Worm (Caenorhabditis elegans): ENCODE measurements around the gene fbxa-30.
"Not testable (repeated sequence)": the region's sequence is repeated elsewhere in the genome, so short reads cannot be mapped to it uniquely, and the experiment has no call there.

The fbxa-30 gene

DNA sequence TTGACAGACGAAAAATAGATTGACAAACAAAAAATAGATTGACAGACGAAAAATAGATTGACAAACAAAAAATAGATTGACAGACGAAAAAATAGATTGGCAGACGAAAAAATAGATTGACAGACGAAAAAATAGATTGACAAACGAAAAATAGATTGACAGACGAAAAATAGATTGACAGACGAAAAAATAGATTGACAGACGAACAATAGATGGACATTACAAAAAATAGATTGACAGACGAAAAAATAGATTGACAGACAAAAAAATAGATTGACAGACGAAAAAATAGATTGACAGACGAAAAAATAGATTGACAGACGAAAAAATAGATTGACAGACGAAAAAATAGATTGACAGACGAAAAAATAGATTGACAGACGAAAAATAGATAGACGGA, 14.2 kb downstream of the fbxa-30 start:
- TF ChIP-seq egrh-3 (GFP tag; IDR thresholded peaks at IDR 0.05), result peak; percentile 20
- peak; percentile 9; the same call in 1 of the 2 replicates for TF ChIP-seq ceh-91 (GFP tag; IDR thresholded peaks at IDR 0.05)
- TF ChIP-seq Y53F4B.3 (GFP tag; IDR thresholded peaks at IDR 0.05), result peak; percentile 93; the same call in 1 of the 2 replicates

ce11 chrIII:1260304-1260703, 15.1 kb downstream of the fbxa-30 start:
- peak; percentile 98 for TF ChIP-seq egrh-3 (GFP tag; IDR thresholded peaks at IDR 0.05)

DNA sequence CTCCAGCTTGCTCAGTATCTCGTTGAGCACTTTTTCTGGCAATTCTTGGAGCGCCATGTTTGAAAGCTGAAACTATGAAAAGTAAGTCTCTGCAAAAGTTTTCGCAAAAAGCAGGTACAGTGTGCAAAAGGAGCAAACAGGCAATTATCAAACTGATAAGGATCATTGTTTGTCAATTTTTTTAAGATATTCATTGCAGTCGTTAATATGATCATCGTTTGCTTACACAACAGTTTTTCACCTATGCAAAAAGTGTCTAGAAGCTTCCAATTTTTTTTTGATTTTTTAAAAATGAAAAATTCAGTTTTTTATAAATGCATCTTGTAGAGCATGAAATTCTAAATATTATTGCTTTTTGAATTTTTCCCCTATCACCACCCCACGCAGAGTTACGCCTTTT, 17.1 kb downstream of the fbxa-30 start, which contains the start of gene fbxa-78:
fbxa-78 (minus strand) TSS at position 101 of the 400 bp plus-strand sequence.
- TF ChIP-seq ztf-26 (tag; optimal IDR thresholded peaks at IDR 0.05); egl-44 (GFP tag; IDR thresholded peaks at IDR 0.05); lin-40 (tag; optimal IDR thresholded peaks at IDR 0.05): not testable (repeated sequence)

DNA sequence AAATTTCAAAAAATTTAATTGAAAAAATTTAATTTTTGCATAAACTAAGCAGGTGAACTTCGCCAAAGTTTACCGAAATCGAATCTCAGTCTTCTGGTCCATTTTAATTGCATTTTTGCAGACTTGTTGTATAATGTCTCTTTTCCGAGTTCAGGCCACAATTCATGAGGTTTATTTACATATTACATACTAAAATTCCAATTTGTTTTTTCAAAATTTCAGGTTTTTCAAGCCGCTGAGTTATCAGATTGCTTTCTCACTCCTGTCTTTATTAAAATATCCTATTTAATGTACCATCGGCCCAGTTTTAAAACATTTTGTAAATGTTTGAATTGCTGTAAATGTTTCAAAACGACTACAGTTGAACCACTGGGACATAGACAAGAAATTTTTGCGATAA, 18.9 kb downstream of the fbxa-30 start, which contains the start of gene fbxa-208:
fbxa-208 (plus strand) TSS at position 301 of the 400 bp plus-strand sequence.
- not testable (repeated sequence) for TF ChIP-seq F49E8.2 (tag; optimal IDR thresholded peaks at IDR 0.05; ENCODE audit: insufficient read depth); snpc-1.1 (tag; optimal IDR thresholded peaks at IDR 0.05; ENCODE audit: insufficient read depth); K11D2.4 (GFP tag; IDR thresholded peaks at IDR 0.05)

- TF ChIP-seq ztf-28 (GFP tag; IDR thresholded peaks at IDR 0.05) (peak; percentile 67; the same call in 1 of the 2 replicates), Y53F4B.3 (GFP tag; IDR thresholded peaks at IDR 0.05) (peak; percentile 99; the same call in 1 of the 2 replicates), hmg-1.2 (GFP tag; IDR thresholded peaks at IDR 0.05) (peak; percentile 3; the same call in 1 of the 2 replicates), ceh-91 (GFP tag; IDR thresholded peaks at IDR 0.05) (peak; percentile 81), egrh-3 (GFP tag; IDR thresholded peaks at IDR 0.05) (peak; percentile 100)
Measured at ce11 chrIII:1252412-1253207, 22.8 kb downstream of the fbxa-30 start.

ce11 chrIII:1249111-1249583, 26.3 kb downstream of the fbxa-30 start, which contains the start of the genes fbxa-76 and fbxa-77:
Gene fbxa-76 (minus strand): TSS chrIII:1249161.
Gene fbxa-77 (plus strand): TSS chrIII:1249475.
- TF ChIP-seq mcd-1 (GFP tag; IDR thresholded peaks at IDR 0.05) (no peak), nhr-27 (tag; optimal IDR thresholded peaks at IDR 0.05) (no peak), nhr-80 (tag; optimal IDR thresholded peaks at IDR 0.05) (peak; percentile 73), F33H1.4 (GFP tag; IDR thresholded peaks at IDR 0.05) (no peak), hmg-1.2 (GFP tag; IDR thresholded peaks at IDR 0.05) (peak; percentile 72; the same call in 1 of the 2 replicates), egrh-3 (GFP tag; IDR thresholded peaks at IDR 0.05) (no peak), attf-5 (GFP tag; optimal IDR thresholded peaks at IDR 0.05) (peak; percentile 37), cebp-1 (GFP tag; IDR thresholded peaks at IDR 0.05) (no peak), cebp-1 (tag; optimal IDR thresholded peaks at IDR 0.05) (peak; percentile 19), let-607 (tag; optimal IDR thresholded peaks at IDR 0.05) (peak; percentile 19 to 30), F23B12.7 (tag; optimal IDR thresholded peaks at IDR 0.05; ENCODE audit: insufficient read depth) (peak; percentile 5), tbp1 (GFP tag; optimal IDR thresholded peaks at IDR 0.05) (peak; percentile 7)

DNA sequence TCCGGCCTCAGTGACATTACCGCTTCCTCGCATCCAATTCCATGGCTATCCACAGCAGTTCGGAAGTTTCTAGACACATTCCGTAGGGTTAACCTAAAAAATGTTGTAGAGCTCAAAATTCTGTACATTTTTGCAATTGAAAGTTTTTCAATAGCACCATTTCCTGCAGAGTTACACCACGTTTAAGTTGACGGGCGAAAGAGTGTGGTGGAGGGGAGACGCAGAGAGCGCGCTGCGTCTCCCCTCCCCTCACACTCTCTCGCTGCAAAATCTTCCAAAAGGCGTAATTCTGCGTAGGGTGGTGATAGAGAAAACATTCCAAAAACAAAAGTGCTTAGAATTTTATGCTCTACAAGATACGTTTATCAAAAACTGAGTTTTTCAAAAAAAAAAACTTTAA, 27.1 kb downstream of the fbxa-30 start:
- peak; percentile 78 for TF ChIP-seq hmg-1.2 (GFP tag; IDR thresholded peaks at IDR 0.05)
- TF ChIP-seq K12H6.12 (tag; optimal IDR thresholded peaks at IDR 0.05), result no peak
